Fruit fly (Drosophila melanogaster): ENCODE data around the gene Larp4B.

Larp4B gene

dm6 chr3L:3259703-3260102 lies 35.1 kb downstream of the Larp4B start:
- TF ChIP-seq CG4496 (GFP tag; IDR thresholded peaks at IDR 0.05) (peak; percentile 89), Pif1A (GFP tag; optimal IDR thresholded peaks at IDR 0.05) (peak; percentile 90), rn (GFP tag; IDR thresholded peaks at IDR 0.05) (peak; percentile 78), CG34367 (tag; optimal IDR thresholded peaks at IDR 0.05) (peak; percentile 90), CG14655 (GFP tag; optimal IDR thresholded peaks at IDR 0.05) (peak; percentile 82), Ets98B (GFP tag; IDR thresholded peaks at IDR 0.05) (peak; percentile 94), gl (tag; optimal IDR thresholded peaks at IDR 0.05) (peak; percentile 84), CG13204 (GFP tag; optimal IDR thresholded peaks at IDR 0.05) (peak; percentile 88), CG9948 (tag; optimal IDR thresholded peaks at IDR 0.05) (peak; percentile 89), fd96Ca (GFP tag; IDR thresholded peaks at IDR 0.05) (peak; percentile 90), CG12605 (GFP tag; IDR thresholded peaks at IDR 0.05) (peak; percentile 83), CG8159 (tag; optimal IDR thresholded peaks at IDR 0.05) (peak; percentile 93), CG15710 (tag; optimal IDR thresholded peaks at IDR 0.05) (peak; percentile 94), Pif1B (GFP tag; optimal IDR thresholded peaks at IDR 0.05) (peak; percentile 87), CG8301 (tag; optimal IDR thresholded peaks at IDR 0.05) (peak; percentile 79), D1 (tag; optimal IDR thresholded peaks at IDR 0.05) (peak; percentile 50), CG32121 (GFP tag; IDR thresholded peaks at IDR 0.05) (peak; percentile 93), Snoo (tag; optimal IDR thresholded peaks at IDR 0.05) (peak; percentile 80), CG17806 (tag; optimal IDR thresholded peaks at IDR 0.05) (peak; percentile 90), EcR (GFP tag; optimal IDR thresholded peaks at IDR 0.05) (peak; percentile 76), CG10348 (GFP tag; IDR thresholded peaks at IDR 0.05) (0 out of 2 replicates have a peak, but pooled peaks have one; percentile 28)

- TF ChIP-seq Pif1B (GFP tag; optimal IDR thresholded peaks at IDR 0.05) (no peak), CG15710 (tag; optimal IDR thresholded peaks at IDR 0.05) (no peak), rn (GFP tag; IDR thresholded peaks at IDR 0.05) (no peak), CG13204 (GFP tag; optimal IDR thresholded peaks at IDR 0.05) (no peak), CG14655 (GFP tag; optimal IDR thresholded peaks at IDR 0.05) (no peak), gl (tag; optimal IDR thresholded peaks at IDR 0.05) (no peak), CG8159 (tag; optimal IDR thresholded peaks at IDR 0.05) (no peak), Snoo (tag; optimal IDR thresholded peaks at IDR 0.05) (no peak), CG32121 (GFP tag; IDR thresholded peaks at IDR 0.05) (no peak), EcR (GFP tag; optimal IDR thresholded peaks at IDR 0.05) (no peak), CG17806 (tag; optimal IDR thresholded peaks at IDR 0.05) (no peak), CG9948 (tag; optimal IDR thresholded peaks at IDR 0.05) (no peak)
Observed at dm6 chr3L:3261642-3262041, 37.0 kb downstream of the Larp4B start.

dm6 chr3L:3266306-3266705 lies 41.7 kb downstream of the Larp4B start:
- no peak for TF ChIP-seq CG34367 (tag; optimal IDR thresholded peaks at IDR 0.05)
- no peak for TF ChIP-seq CG9948 (tag; optimal IDR thresholded peaks at IDR 0.05)
- TF ChIP-seq CG4496 (GFP tag; IDR thresholded peaks at IDR 0.05), result no peak
- TF ChIP-seq Snoo (tag; optimal IDR thresholded peaks at IDR 0.05), result no peak
- TF ChIP-seq CG14655 (GFP tag; optimal IDR thresholded peaks at IDR 0.05), result no peak
- TF ChIP-seq Ets98B (GFP tag; IDR thresholded peaks at IDR 0.05), result no peak
- no peak for TF ChIP-seq EcR (GFP tag; optimal IDR thresholded peaks at IDR 0.05)
- TF ChIP-seq rn (GFP tag; IDR thresholded peaks at IDR 0.05), result no peak
- TF ChIP-seq Pif1A (GFP tag; optimal IDR thresholded peaks at IDR 0.05), result no peak
- no peak for TF ChIP-seq CG12605 (GFP tag; IDR thresholded peaks at IDR 0.05)
- TF ChIP-seq CG10348 (GFP tag; IDR thresholded peaks at IDR 0.05), result no peak
- TF ChIP-seq CG17806 (tag; optimal IDR thresholded peaks at IDR 0.05), result no peak
- TF ChIP-seq D1 (tag; optimal IDR thresholded peaks at IDR 0.05), result no peak
- TF ChIP-seq fd96Ca (GFP tag; IDR thresholded peaks at IDR 0.05), result no peak
- TF ChIP-seq CG8159 (tag; optimal IDR thresholded peaks at IDR 0.05), result no peak
- TF ChIP-seq gl (tag; optimal IDR thresholded peaks at IDR 0.05), result no peak
- no peak for TF ChIP-seq CG13204 (GFP tag; optimal IDR thresholded peaks at IDR 0.05)
- TF ChIP-seq CG8301 (tag; optimal IDR thresholded peaks at IDR 0.05), result no peak
- no peak for TF ChIP-seq CG32121 (GFP tag; IDR thresholded peaks at IDR 0.05)

- TF ChIP-seq Ets98B (GFP tag; IDR thresholded peaks at IDR 0.05), result no peak
- TF ChIP-seq fd96Ca (GFP tag; IDR thresholded peaks at IDR 0.05), result no peak
- TF ChIP-seq D1 (tag; optimal IDR thresholded peaks at IDR 0.05), result no peak
- TF ChIP-seq CG4496 (GFP tag; IDR thresholded peaks at IDR 0.05), result no peak
- no peak for TF ChIP-seq EcR (GFP tag; optimal IDR thresholded peaks at IDR 0.05)
- no peak for TF ChIP-seq gl (tag; optimal IDR thresholded peaks at IDR 0.05)
- TF ChIP-seq Pif1B (GFP tag; optimal IDR thresholded peaks at IDR 0.05), result no peak
Observed at dm6 chr3L:3268161-3268560, 43.5 kb downstream of the Larp4B start, which contains the start of gene CG34265. Gene CG34265 (plus strand): TSS chr3L:3268461.

- TF ChIP-seq CG4496 (GFP tag; IDR thresholded peaks at IDR 0.05), result 0 out of 3 replicates have a peak, but pooled peaks have one; percentile 22
- no peak for TF ChIP-seq CG8301 (tag; optimal IDR thresholded peaks at IDR 0.05)
Observed at dm6 chr3L:3270736-3271135, 46.1 kb downstream of the Larp4B start, which contains the start of gene CG14960. Gene CG14960 (plus strand): TSS chr3L:3271036.

- TF ChIP-seq gl (tag; optimal IDR thresholded peaks at IDR 0.05) (no peak), Pif1A (GFP tag; optimal IDR thresholded peaks at IDR 0.05) (no peak), CG4496 (GFP tag; IDR thresholded peaks at IDR 0.05) (no peak), rn (GFP tag; IDR thresholded peaks at IDR 0.05) (no peak), CG32121 (GFP tag; IDR thresholded peaks at IDR 0.05) (no peak), CG15710 (tag; optimal IDR thresholded peaks at IDR 0.05) (no peak), Snoo (tag; optimal IDR thresholded peaks at IDR 0.05) (no peak), CG8159 (tag; optimal IDR thresholded peaks at IDR 0.05) (peak; percentile 34), CG12605 (GFP tag; IDR thresholded peaks at IDR 0.05) (no peak), CG10348 (GFP tag; IDR thresholded peaks at IDR 0.05) (no peak), EcR (GFP tag; optimal IDR thresholded peaks at IDR 0.05) (no peak), Ets98B (GFP tag; IDR thresholded peaks at IDR 0.05) (no peak), fd96Ca (GFP tag; IDR thresholded peaks at IDR 0.05) (no peak), CG13204 (GFP tag; optimal IDR thresholded peaks at IDR 0.05) (no peak), CG14655 (GFP tag; optimal IDR thresholded peaks at IDR 0.05) (peak; percentile 8), CG34367 (tag; optimal IDR thresholded peaks at IDR 0.05) (no peak), CG8301 (tag; optimal IDR thresholded peaks at IDR 0.05) (no peak), CG17806 (tag; optimal IDR thresholded peaks at IDR 0.05) (peak; percentile 4), Pif1B (GFP tag; optimal IDR thresholded peaks at IDR 0.05) (no peak), D1 (tag; optimal IDR thresholded peaks at IDR 0.05) (no peak), CG9948 (tag; optimal IDR thresholded peaks at IDR 0.05) (peak; percentile 7)
Observed at dm6 chr3L:3274463-3275177, 50.0 kb downstream of the Larp4B start.
